Fruit fly (Drosophila melanogaster) whole organism, embryonic: Measurements from ENCODE around the gene ETHR.

Experiments used
- Atf6 ChIP-seq: fragments of 200-800 bp; sonication (Bioruptor generic); IDR thresholded peaks from 2 replicates; pipeline ENCODE4 v1.3.6; 2022; ENCODE audit warnings: missing biosample characterization, missing genetic modification characterization
- Blimp-1 ChIP-seq: fragments of 200-800 bp; sonication (Bioruptor generic); optimal IDR thresholded peaks from 3 replicates; lab custom pipeline; 2018; ENCODE audit warnings: missing biosample characterization, missing genetic modification characterization, mild to moderate bottlenecking, moderate library complexity, missing genetic modification reagents
- BtbVII ChIP-seq: fragments of 200-800 bp; sonication (Bioruptor generic); optimal IDR thresholded peaks from 3 replicates; lab custom pipeline; 2017; ENCODE audit warnings: missing biosample characterization, mild to moderate bottlenecking, missing genetic modification characterization
- Bteb2 ChIP-seq: fragments of 200-800 bp; sonication (Bioruptor generic); optimal IDR thresholded peaks from 2 replicates; lab custom pipeline; 2016; ENCODE audit warnings: missing biosample characterization, missing genetic modification characterization
- CG10147 ChIP-seq: fragments of 200-800 bp; sonication (Bioruptor generic); optimal IDR thresholded peaks from 2 replicates; lab custom pipeline; 2019; ENCODE audit warnings: missing biosample characterization, mild to moderate bottlenecking, missing genetic modification characterization, moderate library complexity
- CG10209 ChIP-seq: fragments of 200-800 bp; sonication (Bioruptor generic); optimal IDR thresholded peaks from 3 replicates; lab custom pipeline; 2017; ENCODE audit warnings: missing biosample characterization, mild to moderate bottlenecking, missing genetic modification characterization, missing genetic modification reagents
- CG12391 ChIP-seq: fragments of 200-800 bp; sonication (Bioruptor generic); optimal IDR thresholded peaks from 3 replicates; lab custom pipeline; 2018; ENCODE audit warnings: missing biosample characterization, mild to moderate bottlenecking, missing genetic modification characterization, moderate library complexity
- CG13296 ChIP-seq: fragments of 200-800 bp; sonication (Bioruptor generic); optimal IDR thresholded peaks from 3 replicates; lab custom pipeline; 2018; ENCODE audit warnings: missing biosample characterization, mild to moderate bottlenecking, missing genetic modification characterization
- CG15479 ChIP-seq: fragments of 200-800 bp; sonication (Bioruptor generic); optimal IDR thresholded peaks from 3 replicates; lab custom pipeline; 2019; ENCODE audit warnings: missing biosample characterization, mild to moderate bottlenecking, missing genetic modification characterization, moderate library complexity
- CG17328 ChIP-seq: fragments of 200-800 bp; sonication (Bioruptor generic); IDR thresholded peaks from 2 replicates; pipeline ENCODE4 v1.3.6; 2022; ENCODE audit warnings: missing biosample characterization, missing genetic modification characterization
- CG2116 ChIP-seq: fragments of 200-800 bp; sonication (Bioruptor generic); optimal IDR thresholded peaks from 3 replicates; lab custom pipeline; 2018; ENCODE audit warnings: missing biosample characterization, mild to moderate bottlenecking, missing genetic modification characterization
- CG30431 ChIP-seq: fragments of 200-800 bp; sonication (Bioruptor generic); optimal IDR thresholded peaks from 2 replicates; lab custom pipeline; 2017; ENCODE audit warnings: missing biosample characterization, missing genetic modification characterization
- CG32772 ChIP-seq: fragments of 200-800 bp; sonication (Bioruptor generic); IDR thresholded peaks from 2 replicates; pipeline ENCODE4 v1.3.6; 2022; ENCODE audit warnings: missing biosample characterization, missing genetic modification characterization
- CG3281 ChIP-seq: fragments of 200-800 bp; sonication (Bioruptor generic); optimal IDR thresholded peaks from 3 replicates; lab custom pipeline; 2017; ENCODE audit warnings: missing biosample characterization, mild to moderate bottlenecking, missing genetic modification characterization
- CG34224 ChIP-seq: fragments of 200-800 bp; sonication (Bioruptor generic); IDR thresholded peaks from 3 replicates; pipeline ENCODE4 v1.3.6; 2022; ENCODE audit warnings: missing biosample characterization, missing genetic modification characterization; ENCODE audit not compliant: partially characterized antibody
- CG34422 ChIP-seq: fragments of 200-800 bp; sonication (Bioruptor generic); IDR thresholded peaks from 3 replicates; pipeline ENCODE4 v1.3.6; 2022; ENCODE audit warnings: missing biosample characterization, missing genetic modification characterization
- CG3838 ChIP-seq: fragments of 200-800 bp; sonication (Bioruptor generic); optimal IDR thresholded peaks from 3 replicates; lab custom pipeline; 2016; ENCODE audit warnings: missing biosample characterization, missing genetic modification characterization
- CG4617 ChIP-seq: fragments of 200-800 bp; sonication (Bioruptor generic); optimal IDR thresholded peaks from 3 replicates; lab custom pipeline; 2016; ENCODE audit warnings: missing biosample characterization, missing genetic modification characterization, borderline replicate concordance
- CG4820 ChIP-seq: fragments of 200-800 bp; sonication (Bioruptor generic); optimal IDR thresholded peaks from 3 replicates; lab custom pipeline; 2016; ENCODE audit warnings: missing biosample characterization, missing genetic modification characterization
- CG8924 ChIP-seq: fragments of 200-800 bp; optimal IDR thresholded peaks from 3 replicates; lab custom pipeline; 2019; ENCODE audit warnings: missing biosample characterization, mild to moderate bottlenecking, missing genetic modification characterization, moderate library complexity
- CG8944 ChIP-seq: fragments of 200-800 bp; sonication (Bioruptor generic); optimal IDR thresholded peaks from 3 replicates; lab custom pipeline; 2016; ENCODE audit warnings: missing biosample characterization, missing genetic modification characterization
- CG9437 ChIP-seq: fragments of 200-800 bp; sonication (Bioruptor generic); optimal IDR thresholded peaks from 2 replicates; lab custom pipeline; 2018; ENCODE audit warnings: missing biosample characterization, mild to moderate bottlenecking, missing genetic modification characterization
- CG9932 ChIP-seq: fragments of 200-800 bp; sonication (Bioruptor generic); IDR thresholded peaks from 2 replicates; pipeline ENCODE4 v1.3.6; 2022; ENCODE audit warnings: missing biosample characterization, missing genetic modification characterization
- Drgx ChIP-seq: fragments of 200-800 bp; sonication (Bioruptor generic); IDR thresholded peaks from 2 replicates; pipeline ENCODE4 v1.3.6; 2022; ENCODE audit warnings: missing biosample characterization, missing genetic modification characterization
- E2f1 ChIP-seq: fragments of 200-800 bp; sonication (Bioruptor generic); IDR thresholded peaks from 2 replicates; pipeline ENCODE4 v1.3.6; 2022; ENCODE audit warnings: missing biosample characterization, missing genetic modification characterization
- E2f2 ChIP-seq: fragments of 200-800 bp; sonication (Bioruptor generic); IDR thresholded peaks from 2 replicates; pipeline ENCODE4 v1.3.6; 2022; ENCODE audit warnings: missing biosample characterization, missing genetic modification characterization
- Ets65A ChIP-seq: fragments of 200-800 bp; sonication (Bioruptor generic); peaks from one replicate; lab custom pipeline; 2016; ENCODE audit warnings: missing biosample characterization, missing genetic modification characterization
- Ets97D ChIP-seq: fragments of 200-800 bp; sonication (Bioruptor generic); optimal IDR thresholded peaks from 3 replicates; lab custom pipeline; 2016; ENCODE audit warnings: missing biosample characterization, missing genetic modification characterization
- Fer2 ChIP-seq: fragments of 200-800 bp; sonication (Bioruptor generic); optimal IDR thresholded peaks from 2 replicates; lab custom pipeline; 2018; ENCODE audit warnings: missing biosample characterization, mild to moderate bottlenecking, missing genetic modification characterization, moderate library complexity
- Kr ChIP-seq: fragments of 200-800 bp; sonication (Bioruptor generic); optimal IDR thresholded peaks from 2 replicates; lab custom pipeline; 2017; ENCODE audit warnings: missing biosample characterization, mild to moderate bottlenecking, missing genetic modification characterization
- Med ChIP-seq: fragments of 200-800 bp; sonication (Bioruptor generic); peaks from one replicate; lab custom pipeline; 2016; ENCODE audit warnings: missing biosample characterization, missing genetic modification characterization, mild to moderate bottlenecking, inconsistent platforms, moderate library complexity
- NfI ChIP-seq: fragments of 200-800 bp; sonication (Bioruptor generic); optimal IDR thresholded peaks from 3 replicates; lab custom pipeline; 2018; ENCODE audit warnings: missing biosample characterization, mild to moderate bottlenecking, missing genetic modification characterization, moderate library complexity
- Ravus ChIP-seq: fragments of 200-800 bp; sonication (Bioruptor generic); IDR thresholded peaks from 2 replicates; pipeline ENCODE4 v1.3.6; 2022; ENCODE audit warnings: missing biosample characterization, missing genetic modification characterization
- Rfx ChIP-seq: fragments of 200-800 bp; sonication (Bioruptor generic); IDR thresholded peaks from 2 replicates; pipeline ENCODE4 v1.3.6; 2022; ENCODE audit warnings: missing biosample characterization, missing genetic modification characterization
- Rx ChIP-seq: fragments of 200-800 bp; sonication (Bioruptor generic); IDR thresholded peaks from 2 replicates; pipeline ENCODE4 v1.3.6; 2022; ENCODE audit warnings: missing biosample characterization, missing genetic modification characterization
- TFAM ChIP-seq: fragments of 200-800 bp; sonication (Bioruptor generic); optimal IDR thresholded peaks from 2 replicates; lab custom pipeline; 2017; ENCODE audit warnings: missing biosample characterization, missing genetic modification characterization, inconsistent platforms
- ab ChIP-seq: fragments of 200-800 bp; sonication (Bioruptor generic); optimal IDR thresholded peaks from 2 replicates; lab custom pipeline; 2016; ENCODE audit warnings: missing biosample characterization, missing genetic modification characterization
- caup ChIP-seq: fragments of 200-800 bp; sonication (Bioruptor generic); optimal IDR thresholded peaks from 3 replicates; lab custom pipeline; 2017; ENCODE audit warnings: missing biosample characterization, mild to moderate bottlenecking, missing genetic modification characterization, moderate library complexity; ENCODE audit not compliant: severe bottlenecking
- fd64A ChIP-seq: fragments of 200-800 bp; sonication (Bioruptor generic); optimal IDR thresholded peaks from 3 replicates; lab custom pipeline; 2018; ENCODE audit warnings: missing biosample characterization, mild to moderate bottlenecking, missing genetic modification characterization
- fru ChIP-seq: fragments of >200 bp; optimal IDR thresholded peaks from 2 replicates; lab custom pipeline; 2017
- ftz-f1 ChIP-seq: fragments of 200-800 bp; sonication (Bioruptor generic); optimal IDR thresholded peaks from 2 replicates; lab custom pipeline; 2016; ENCODE audit warnings: missing biosample characterization, missing genetic modification characterization
- gfzf ChIP-seq: fragments of 200-800 bp; sonication (Bioruptor generic); optimal IDR thresholded peaks from 2 replicates; lab custom pipeline; 2016; ENCODE audit warnings: missing biosample characterization, mild to moderate bottlenecking, missing genetic modification characterization, moderate library complexity
- h ChIP-seq: fragments of >200 bp; optimal IDR thresholded peaks from 2 replicates; lab custom pipeline; 2017
- hb ChIP-seq: fragments of 200-800 bp; sonication (Bioruptor generic); IDR thresholded peaks from 3 replicates; pipeline ENCODE4 v1.3.6; 2022; ENCODE audit warnings: missing biosample characterization, missing genetic modification characterization; ENCODE audit not compliant: partially characterized antibody
- mld ChIP-seq: fragments of 200-800 bp; sonication (Bioruptor generic); IDR thresholded peaks from 3 replicates; pipeline ENCODE4 v1.3.6; 2022; ENCODE audit warnings: missing biosample characterization, missing genetic modification characterization; ENCODE audit not compliant: partially characterized antibody
- odd ChIP-seq: fragments of 200-800 bp; sonication (Bioruptor generic); optimal IDR thresholded peaks from 2 replicates; lab custom pipeline; 2017; ENCODE audit warnings: missing biosample characterization, mild to moderate bottlenecking, missing genetic modification characterization
- prd ChIP-seq, 3 experiments: fragments of >200 bp in 2 of 3; fragments of 200-800 bp in 1 of 3; sonication (Bioruptor generic) in 1 of 3; optimal IDR thresholded peaks in 2 of 3; IDR thresholded peaks in 1 of 3; 2 replicates in 2 of 3; 3 replicates in 1 of 3; pipeline versions ENCODE4 v1.3.6 to Lab custom; 2017 to 2022; ENCODE audit warnings: missing biosample characterization in 1 of 3, missing genetic modification characterization in 1 of 3
- sima ChIP-seq: fragments of 200-800 bp; sonication (Bioruptor generic); optimal IDR thresholded peaks from 2 replicates; lab custom pipeline; 2016; ENCODE audit warnings: missing biosample characterization, missing genetic modification characterization
- sna ChIP-seq: fragments of 200-800 bp; sonication (Bioruptor generic); IDR thresholded peaks from 2 replicates; pipeline ENCODE4 v1.3.6; 2022; ENCODE audit warnings: missing biosample characterization, missing genetic modification characterization; ENCODE audit not compliant: partially characterized antibody
- sqz ChIP-seq: fragments of 200-800 bp; sonication (Bioruptor generic); optimal IDR thresholded peaks from 3 replicates; lab custom pipeline; 2018; ENCODE audit warnings: missing biosample characterization, mild to moderate bottlenecking, missing genetic modification characterization
- tgo ChIP-seq: fragments of 200-800 bp; sonication (Bioruptor generic); IDR thresholded peaks from 3 replicates; pipeline ENCODE4 v1.3.6; 2022; ENCODE audit warnings: missing biosample characterization, missing genetic modification characterization

Gene ETHR

dm6 chr3R:21218733-21219165 lies 28.1 kb upstream of the ETHR start, which contains the start of the genes Smyd5 and Oga (continued):
- TF ChIP-seq hb (GFP tag; lab: Robert Waterston, UW) (peak; percentile 94), h (lab: Kevin White, UChicago) (no peak), CG3281 (GFP tag; lab: Kevin White, UChicago) (peak; percentile 1), CG12391 (tag; lab: Kevin White, UChicago) (peak; percentile 48), CG4617 (GFP tag; lab: Kevin White, UChicago) (peak; percentile 89), CG9932 (GFP tag; lab: Robert Waterston, UW) (peak; percentile 70), ab (GFP tag; lab: Kevin White, UChicago) (no peak), fru (lab: Kevin White, UChicago) (no peak), CG2116 (GFP tag; lab: Kevin White, UChicago) (peak; percentile 87), CG10147 (peak; percentile 34), Blimp-1 (GFP tag; lab: Kevin White, UChicago) (no peak), CG3838 (no peak), CG4820 (GFP tag; lab: Kevin White, UChicago) (no peak), E2f2 (GFP tag; lab: Robert Waterston, UW) (peak; percentile 55), caup (GFP tag; lab: Kevin White, UChicago) (no peak), NfI (peak; percentile 60), Kr (no peak), CG10209 (no peak), sima (GFP tag; lab: Kevin White, UChicago) (no peak), mld (GFP tag; lab: Robert Waterston, UW) (peak; percentile 97), sna (GFP tag; lab: Robert Waterston, UW) (peak; percentile 88), BtbVII (no peak), sqz (GFP tag; lab: Kevin White, UChicago) (no peak), gfzf (GFP tag; lab: Kevin White, UChicago) (peak; percentile 63), CG34224 (peak; percentile 91), CG13296 (GFP tag; lab: Kevin White, UChicago) (peak; percentile 10), Atf6 (no peak), CG15479 (no peak), ftz-f1 (GFP tag; lab: Kevin White, UChicago) (no peak), TFAM (GFP tag; lab: Kevin White, UChicago) (no peak), CG32772 (GFP tag; lab: Robert Waterston, UW) (no peak), CG34422 (GFP tag; lab: Robert Waterston, UW) (0 out of 3 replicates have a peak, but pooled peaks have one; percentile 45), CG17328 (peak; percentile 24; the same call in 1 of the 2 replicates), Rx (no peak), Drgx (no peak), CG30431 (no peak), Fer2 (tag; lab: Kevin White, UChicago) (no peak), tgo (no peak), Med (GFP tag; lab: Kevin White, UChicago) (peak; percentile 94), Ets97D (GFP tag; lab: Kevin White, UChicago) (peak; percentile 81), CG8944 (no peak), E2f1 (no peak), CG9437 (GFP tag; lab: Kevin White, UChicago) (no peak), odd (GFP tag; lab: Kevin White, UChicago) (no peak), prd (optimal IDR thresholded peaks at IDR 0.05; lab: Kevin White, UChicago) (no peak), prd (GFP tag; IDR thresholded peaks at IDR 0.05; lab: Robert Waterston, UW) (0 out of 3 replicates have a peak, but pooled peaks have one; percentile 4), Ets65A (GFP tag; lab: Kevin White, UChicago) (peak; percentile 12), Bteb2 (peak; percentile 31), fd64A (GFP tag; lab: Kevin White, UChicago) (no peak), Rfx (0 out of 2 replicates have a peak, but pooled peaks have one; percentile 24), Ravus (no peak), CG8924 (tag; lab: Kevin White, UChicago) (peak; percentile 30)
